Worm (Caenorhabditis elegans): Measurements from ENCODE around the gene Y44A6D.5.

ce11 chrV:20773647-20774046 is 29.2 kb downstream of the Y44A6D.5 start, which contains the start of gene F38A6.5:
- TF ChIP-seq aly-2 (tag; optimal IDR thresholded peaks at IDR 0.05) (no peak), fkh-10 (GFP tag; optimal IDR thresholded peaks at IDR 0.05) (no peak), ama-1 (optimal IDR thresholded peaks at IDR 0.05) (no peak), pqm-1 (tag; optimal IDR thresholded peaks at IDR 0.05) (no peak), snpc-4 (tag; optimal IDR thresholded peaks at IDR 0.05) (no peak), lin-39 (tag; optimal IDR thresholded peaks at IDR 0.05) (no peak)
